Fruit fly (Drosophila melanogaster) whole organism, wandering third instar larva: Measurements from ENCODE around the gene Hasp.

ENCODE experiments used
- CG32264 ChIP-seq: fragments of 200-800 bp; sonication (Bioruptor generic); optimal IDR thresholded peaks from 2 replicates; lab custom pipeline; 2016; ENCODE audit warnings: missing biosample characterization, missing genetic modification characterization
- Dif ChIP-seq: fragments of 200-275, 200-300 bp; sonication (Bioruptor generic); optimal IDR thresholded peaks from 2 replicates; lab custom pipeline; 2018; ENCODE audit warnings: missing biosample characterization, missing genetic modification characterization; ENCODE audit not compliant: partially characterized antibody
- GATAd ChIP-seq: sonication (Bioruptor generic); optimal IDR thresholded peaks from 2 replicates; lab custom pipeline; 2016; ENCODE audit warnings: missing biosample characterization, missing genetic modification characterization
- HLH106 ChIP-seq: fragments of 200-800 bp; optimal IDR thresholded peaks from 3 replicates; lab custom pipeline; 2019; ENCODE audit warnings: missing biosample characterization, mild to moderate bottlenecking, missing genetic modification characterization, moderate library complexity
- Hr83 ChIP-seq: fragments of 200-300 bp; sonication (Bioruptor generic); optimal IDR thresholded peaks from 2 replicates; lab custom pipeline; 2016; ENCODE audit warnings: missing biosample characterization, mild to moderate bottlenecking, missing genetic modification characterization, moderate library complexity; ENCODE audit not compliant: poor library complexity, severe bottlenecking
- Jra ChIP-seq: sonication (Bioruptor generic); optimal IDR thresholded peaks from 2 replicates; lab custom pipeline; 2016; ENCODE audit warnings: missing biosample characterization, missing genetic modification characterization
- Mio ChIP-seq: sonication (Bioruptor generic); optimal IDR thresholded peaks from 2 replicates; lab custom pipeline; 2016; ENCODE audit warnings: missing biosample characterization, missing genetic modification characterization
- Myc ChIP-seq: fragments of >200 bp; optimal IDR thresholded peaks from 2 replicates; lab custom pipeline; 2017
- OdsH ChIP-seq: fragments of 200-800 bp; sonication (Bioruptor generic); optimal IDR thresholded peaks from 2 replicates; lab custom pipeline; 2016; ENCODE audit warnings: missing biosample characterization, mild to moderate bottlenecking, missing genetic modification characterization
- Rel ChIP-seq, 2 experiments: fragments of 200-800 bp; sonication (Bioruptor generic) in 1 of 2; optimal IDR thresholded peaks; 2 replicates in 1 of 2; 3 replicates in 1 of 2; lab custom pipeline; 2016 to 2019; ENCODE audit warnings: mild to moderate bottlenecking in 2 of 2, missing biosample characterization in 2 of 2, missing genetic modification characterization in 2 of 2, moderate library complexity in 1 of 2
- Sp1 ChIP-seq: fragments of 200-800 bp; sonication (Bioruptor generic); optimal IDR thresholded peaks from 3 replicates; lab custom pipeline; 2019; ENCODE audit warnings: missing biosample characterization, mild to moderate bottlenecking, missing genetic modification characterization, moderate library complexity
- Vsx2 ChIP-seq: fragments of 200-300, 225-300 bp; sonication (Bioruptor generic); optimal IDR thresholded peaks from 2 replicates; lab custom pipeline; 2018; ENCODE audit warnings: missing biosample characterization, missing genetic modification characterization; ENCODE audit not compliant: partially characterized antibody
- br ChIP-seq: fragments of 200-800 bp; sonication (Bioruptor generic); optimal IDR thresholded peaks from 2 replicates; lab custom pipeline; 2016; ENCODE audit warnings: missing biosample characterization, missing genetic modification characterization
- brk ChIP-seq: fragments of 200-800 bp; sonication (Bioruptor generic); optimal IDR thresholded peaks from 2 replicates; lab custom pipeline; 2016; ENCODE audit warnings: missing biosample characterization, mild to moderate bottlenecking, missing genetic modification characterization
- dl ChIP-seq, 2 experiments: fragments of 175-275, 200-275 bp in 1 of 2; fragments of 200-275 bp in 1 of 2; sonication (Bioruptor generic); optimal IDR thresholded peaks; lab custom pipeline; 2018; ENCODE audit warnings: mild to moderate bottlenecking in 2 of 2, missing biosample characterization in 2 of 2, missing genetic modification characterization in 2 of 2, moderate library complexity in 2 of 2; ENCODE audit not compliant: partially characterized antibody in 2 of 2, insufficient read depth in 1 of 2
- dsf ChIP-seq: sonication (Bioruptor generic); optimal IDR thresholded peaks from 2 replicates; lab custom pipeline; 2016; ENCODE audit warnings: missing biosample characterization, missing genetic modification characterization, borderline replicate concordance
- ey ChIP-seq: fragments of 200-800 bp; sonication (Bioruptor generic); optimal IDR thresholded peaks from 2 replicates; lab custom pipeline; 2016; ENCODE audit warnings: missing biosample characterization, missing genetic modification characterization
- foxo ChIP-seq, 2 experiments: fragments of 200-800 bp; sonication (Bioruptor generic); optimal IDR thresholded peaks; 2 replicates in 1 of 2; 3 replicates in 1 of 2; lab custom pipeline; 2016 to 2017; ENCODE audit warnings: missing biosample characterization in 2 of 2, missing genetic modification characterization in 2 of 2
- fru ChIP-seq: fragments of 200-800 bp; sonication (Bioruptor generic); optimal IDR thresholded peaks from 3 replicates; lab custom pipeline; 2016; ENCODE audit warnings: missing biosample characterization, mild to moderate bottlenecking, missing genetic modification characterization
- h ChIP-seq: fragments of 200-800 bp; sonication (Bioruptor generic); optimal IDR thresholded peaks from 3 replicates; lab custom pipeline; 2016; ENCODE audit warnings: missing biosample characterization, mild to moderate bottlenecking, missing genetic modification characterization
- lola ChIP-seq: fragments of >200 bp; optimal IDR thresholded peaks from 2 replicates; lab custom pipeline; 2017; ENCODE audit warnings: missing biosample characterization, missing genetic modification characterization
- pan ChIP-seq: fragments of >200 bp; optimal IDR thresholded peaks from 2 replicates; lab custom pipeline; 2017
- psq ChIP-seq: fragments of 200-800 bp; sonication (Bioruptor generic); optimal IDR thresholded peaks from 3 replicates; lab custom pipeline; 2017; ENCODE audit warnings: missing biosample characterization, mild to moderate bottlenecking, missing genetic modification characterization, moderate library complexity
- rgr ChIP-seq: fragments of 200-800 bp; sonication (Bioruptor generic); optimal IDR thresholded peaks from 3 replicates; lab custom pipeline; 2016; ENCODE audit warnings: missing biosample characterization, mild to moderate bottlenecking, missing genetic modification characterization
- sage ChIP-seq: fragments of 200-800 bp; sonication (Bioruptor generic); optimal IDR thresholded peaks from 2 replicates; lab custom pipeline; 2016; ENCODE audit warnings: missing biosample characterization, mild to moderate bottlenecking, missing genetic modification characterization
- tai ChIP-seq: sonication (Bioruptor generic); optimal IDR thresholded peaks from 2 replicates; lab custom pipeline; 2016; ENCODE audit warnings: missing biosample characterization, missing genetic modification characterization
- usp ChIP-seq: fragments of >200 bp; optimal IDR thresholded peaks from 2 replicates; lab custom pipeline; 2017; ENCODE audit warnings: missing biosample characterization, missing genetic modification characterization

Hasp gene

DNA sequence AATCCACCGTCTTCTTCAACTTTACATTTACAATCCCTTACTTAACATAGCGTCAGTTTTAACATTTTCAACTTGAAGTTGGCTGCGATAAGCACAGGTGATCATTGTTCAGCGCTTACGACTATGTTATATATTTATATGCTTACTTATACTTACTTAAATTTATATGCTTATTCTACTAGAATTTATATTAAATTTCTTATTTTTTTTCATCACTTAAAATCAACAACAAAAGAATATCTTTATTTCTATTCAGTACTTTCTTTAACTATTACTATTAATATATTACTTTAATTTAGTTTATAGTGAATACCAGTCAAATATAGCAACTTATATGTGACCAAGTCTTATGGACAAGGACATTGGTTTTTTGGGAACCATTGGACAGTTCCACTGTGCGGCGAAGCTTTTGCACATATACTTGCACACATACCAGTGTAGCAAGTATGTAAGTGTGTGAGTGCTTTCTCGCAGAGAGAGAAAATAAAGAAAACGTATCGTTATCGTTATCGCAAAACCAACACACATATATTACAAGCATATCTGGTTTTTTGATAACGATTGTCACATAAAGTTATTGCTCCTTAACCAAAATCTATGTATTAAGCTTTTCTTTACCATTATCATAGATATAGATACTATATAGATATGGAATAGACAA is at the start of gene Hasp:
Gene Hasp (minus strand): TSS at position 51 of the 661 bp plus-strand sequence.
- TF ChIP-seq Dif (GFP tag; lab: Kevin White, UChicago) (no peak), br (no peak), Sp1 (GFP tag; lab: Kevin White, UChicago) (no peak), HLH106 (peak; percentile 17), GATAd (GFP tag; lab: Kevin White, UChicago) (no peak), lola (no peak), pan (lab: Kevin White, UChicago) (no peak), sage (GFP tag; lab: Kevin White, UChicago) (no peak), brk (GFP tag; lab: Kevin White, UChicago) (no peak)
- TF ChIP-seq, all 38 proteins: peak for 1

DNA sequence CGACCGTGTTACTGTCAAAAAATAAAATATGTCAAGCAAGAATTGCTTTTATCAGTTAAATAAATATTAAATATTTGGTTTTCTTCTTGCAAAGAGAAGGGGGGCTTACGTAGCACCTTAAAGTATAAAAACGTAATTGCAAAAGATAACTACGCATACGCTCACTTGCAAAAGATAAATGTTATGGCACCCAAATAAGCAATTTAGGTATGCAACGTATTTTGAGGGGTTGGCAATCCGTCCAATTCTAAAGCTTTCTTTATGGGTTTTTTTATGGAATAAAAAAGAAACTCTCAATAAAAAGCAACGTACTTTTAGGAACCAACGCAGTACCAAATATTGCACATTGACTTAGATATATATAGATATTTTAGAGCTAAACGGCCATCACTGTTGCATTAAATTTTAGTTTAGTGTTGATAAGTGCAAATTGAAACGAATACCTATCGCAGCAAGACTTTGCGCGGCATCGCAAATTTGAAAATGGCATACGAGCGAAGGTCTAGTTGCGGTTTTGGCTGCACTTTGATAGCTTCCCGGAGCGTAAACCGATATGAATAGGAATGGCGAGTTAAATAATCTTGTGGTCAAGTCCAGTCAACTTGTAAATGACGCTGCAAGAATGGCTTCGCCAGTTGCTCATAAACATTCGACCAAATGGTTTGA is 48.4 kb upstream of the Hasp start, which contains the start of gene CG13077:
Gene CG13077 (plus strand): TSS at position 631 of the 666 bp plus-strand sequence.
- TF ChIP-seq sage (GFP tag; lab: Kevin White, UChicago), result no peak
- no peak for TF ChIP-seq pan (lab: Kevin White, UChicago)
- TF ChIP-seq rgr, result no peak
- TF ChIP-seq Mio (GFP tag; lab: Kevin White, UChicago), result no peak
- TF ChIP-seq dl (GFP tag; optimal IDR thresholded peaks at IDR 0.05; lab: Kevin White, UChicago; ENCODE audit: insufficient read depth in 1 of 2, partially characterized antibody in 2 of 2), result no peak
- no peak for TF ChIP-seq h (GFP tag; lab: Kevin White, UChicago)
- no peak for TF ChIP-seq foxo (GFP tag; optimal IDR thresholded peaks at IDR 0.05; lab: Kevin White, UChicago)
- TF ChIP-seq Jra (GFP tag; lab: Kevin White, UChicago), result no peak
- TF ChIP-seq usp (GFP tag; lab: Kevin White, UChicago), result no peak
- peak; percentile 75 for TF ChIP-seq Myc (lab: Kevin White, UChicago)
- TF ChIP-seq Dif (GFP tag; lab: Kevin White, UChicago), result peak; percentile 28
- no peak for TF ChIP-seq Vsx2 (GFP tag; lab: Kevin White, UChicago)
- TF ChIP-seq Rel (GFP tag; optimal IDR thresholded peaks at IDR 0.05; lab: Kevin White, UChicago), result no peak
- no peak for TF ChIP-seq Rel (tag; optimal IDR thresholded peaks at IDR 0.05; lab: Kevin White, UChicago)
- no peak for TF ChIP-seq CG32264 (GFP tag; lab: Kevin White, UChicago)
- TF ChIP-seq br, result no peak
- no peak for TF ChIP-seq fru (GFP tag; lab: Kevin White, UChicago)
- no peak for TF ChIP-seq tai (GFP tag; lab: Kevin White, UChicago)

DNA sequence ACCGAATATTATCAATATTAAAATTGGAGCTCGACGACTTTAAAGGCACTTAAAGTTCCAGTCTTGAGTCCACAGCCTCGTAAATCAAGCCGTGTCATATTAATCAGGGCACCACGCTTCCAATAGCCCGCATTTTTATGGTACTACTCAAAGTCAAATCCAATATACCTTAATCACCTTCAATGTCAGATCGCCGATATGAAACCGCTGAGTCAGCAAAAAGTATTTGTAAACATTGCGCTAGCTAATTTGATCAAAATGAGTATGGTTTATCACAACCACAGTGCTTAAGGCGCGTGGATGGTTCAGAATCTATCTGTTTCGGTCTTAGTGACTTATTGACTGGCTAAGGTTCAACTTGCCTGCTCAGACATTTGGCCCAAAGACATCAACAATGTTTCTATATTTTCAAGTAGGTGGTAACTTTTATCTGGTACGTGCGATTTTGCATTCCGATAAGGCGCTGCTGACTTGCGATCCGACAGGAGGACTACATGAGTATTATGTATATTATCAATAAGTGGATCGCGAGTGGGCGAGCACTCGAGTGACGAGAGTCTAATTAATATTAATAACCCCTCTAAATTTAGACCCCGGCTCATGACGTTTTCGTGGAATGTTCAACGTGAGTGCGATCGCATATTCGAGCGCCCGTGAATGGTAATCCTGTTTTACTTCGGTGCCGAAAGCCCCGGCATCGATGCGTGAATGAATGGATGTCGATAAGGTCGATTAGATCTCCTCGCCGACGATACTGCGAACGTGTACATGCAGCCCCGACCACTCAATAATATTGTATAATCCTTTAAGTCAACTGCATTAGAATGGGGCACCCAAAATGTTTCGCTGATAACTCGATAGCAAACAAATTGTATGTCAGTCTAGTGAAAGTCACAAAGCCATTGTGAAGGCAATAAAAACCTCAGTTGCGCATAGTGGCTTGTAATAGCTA is 46.3 kb upstream of the Hasp start, which contains the start of gene CG13078:
Gene CG13078 (plus strand): TSS at position 902 of the 952 bp plus-strand sequence.
- TF ChIP-seq h (GFP tag; lab: Kevin White, UChicago) (peak; percentile 16), dsf (GFP tag; lab: Kevin White, UChicago) (no peak)

DNA sequence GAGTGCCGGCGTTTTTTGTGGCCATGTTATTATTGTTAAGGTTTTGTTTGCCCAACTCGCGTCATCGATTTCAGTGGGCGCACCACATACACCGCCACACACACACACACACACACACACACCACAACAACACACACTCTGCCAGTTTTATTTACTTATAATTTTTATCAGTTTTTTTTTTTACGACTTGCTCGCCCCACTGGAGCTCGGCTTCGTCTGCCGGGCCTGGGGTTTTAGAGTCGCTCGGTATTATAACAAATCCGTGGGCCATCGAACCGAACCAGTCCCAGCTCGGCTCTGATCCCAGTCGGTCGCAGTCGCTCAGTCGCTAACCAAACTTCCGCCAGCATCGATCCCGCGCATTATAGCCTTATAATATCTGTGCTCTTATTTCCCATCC is 32.4 kb upstream of the Hasp start:
- TF ChIP-seq brk (GFP tag; lab: Kevin White, UChicago) (no peak), sage (GFP tag; lab: Kevin White, UChicago) (no peak), Rel (GFP tag; optimal IDR thresholded peaks at IDR 0.05; lab: Kevin White, UChicago) (peak; percentile 17), Rel (tag; optimal IDR thresholded peaks at IDR 0.05; lab: Kevin White, UChicago) (peak; percentile 82), OdsH (peak; percentile 1), psq (GFP tag; lab: Kevin White, UChicago) (peak; percentile 49), Dif (GFP tag; lab: Kevin White, UChicago) (peak; percentile 8), Vsx2 (GFP tag; lab: Kevin White, UChicago) (peak; percentile 16), h (GFP tag; lab: Kevin White, UChicago) (peak; percentile 37), ey (GFP tag; lab: Kevin White, UChicago) (no peak), br (peak; percentile 64), fru (GFP tag; lab: Kevin White, UChicago) (peak; percentile 56), Jra (GFP tag; lab: Kevin White, UChicago) (peak; percentile 6), Hr83 (peak; percentile 42)
